Fruit fly (Drosophila melanogaster) whole organism, embryonic: ENCODE results near the gene CBP.

ENCODE experiments used
- BtbVII ChIP-seq: fragments of 200-800 bp; sonication (Bioruptor generic); optimal IDR thresholded peaks from 3 replicates; lab custom pipeline; 2017; ENCODE audit warnings: missing biosample characterization, mild to moderate bottlenecking, missing genetic modification characterization
- CG10543 ChIP-seq: fragments of 200-800 bp; sonication (Bioruptor generic); optimal IDR thresholded peaks from 3 replicates; lab custom pipeline; 2017; ENCODE audit warnings: missing biosample characterization, mild to moderate bottlenecking, missing genetic modification characterization, moderate library complexity
- CG15073 ChIP-seq: fragments of 200-800 bp; sonication (Bioruptor generic); optimal IDR thresholded peaks from 2 replicates; lab custom pipeline; 2016; ENCODE audit warnings: missing biosample characterization, missing genetic modification characterization
- CG15269 ChIP-seq: fragments of 200-800 bp; sonication (Bioruptor generic); optimal IDR thresholded peaks from 2 replicates; lab custom pipeline; 2018; ENCODE audit warnings: missing biosample characterization, mild to moderate bottlenecking, missing genetic modification characterization, moderate library complexity
- CG15514 ChIP-seq: fragments of 200-800 bp; sonication (Bioruptor generic); optimal IDR thresholded peaks from 3 replicates; lab custom pipeline; 2017; ENCODE audit warnings: missing biosample characterization, missing genetic modification characterization, mild to moderate bottlenecking, moderate library complexity, missing genetic modification reagents
- CG1647 ChIP-seq: fragments of 200-800 bp; sonication (Bioruptor generic); optimal IDR thresholded peaks from 3 replicates; lab custom pipeline; 2016; ENCODE audit warnings: missing biosample characterization, missing genetic modification characterization
- CG17361 ChIP-seq: fragments of 200-800 bp; sonication (Bioruptor generic); IDR thresholded peaks from 3 replicates; pipeline ENCODE4 v1.3.6; 2022; ENCODE audit warnings: missing biosample characterization, missing genetic modification characterization
- CG17802 ChIP-seq: fragments of 200-800 bp; sonication (Bioruptor generic); optimal IDR thresholded peaks from 2 replicates; lab custom pipeline; 2018; ENCODE audit warnings: missing biosample characterization, mild to moderate bottlenecking, missing genetic modification characterization, moderate library complexity
- CG18262 ChIP-seq: fragments of 200-800 bp; optimal IDR thresholded peaks from 3 replicates; lab custom pipeline; 2019; ENCODE audit warnings: missing biosample characterization, mild to moderate bottlenecking, missing genetic modification characterization, moderate library complexity
- CG1832 ChIP-seq: fragments of 200-800 bp; sonication (Bioruptor generic); optimal IDR thresholded peaks from 2 replicates; lab custom pipeline; 2017; ENCODE audit warnings: missing biosample characterization, mild to moderate bottlenecking, missing genetic modification characterization, inconsistent platforms
- CG30431 ChIP-seq: fragments of 200-800 bp; sonication (Bioruptor generic); optimal IDR thresholded peaks from 2 replicates; lab custom pipeline; 2017; ENCODE audit warnings: missing biosample characterization, missing genetic modification characterization
- CG3163 ChIP-seq: fragments of 200-800 bp; sonication (Bioruptor generic); optimal IDR thresholded peaks from 3 replicates; lab custom pipeline; 2016; ENCODE audit warnings: missing biosample characterization, missing genetic modification characterization
- CG32532 ChIP-seq: fragments of 200-800 bp; sonication (Bioruptor generic); IDR thresholded peaks from 2 replicates; pipeline ENCODE4 v1.3.6; 2022; ENCODE audit warnings: missing biosample characterization, missing genetic modification characterization
- CG6175 ChIP-seq: fragments of 200-800 bp; sonication (Bioruptor generic); IDR thresholded peaks from 3 replicates; pipeline ENCODE4 v1.3.6; 2022; ENCODE audit warnings: missing biosample characterization, missing genetic modification characterization
- CG6791 ChIP-seq: fragments of 200-800 bp; sonication (Bioruptor generic); IDR thresholded peaks from 3 replicates; pipeline ENCODE4 v1.3.6; 2022; ENCODE audit warnings: missing biosample characterization, missing genetic modification characterization; ENCODE audit not compliant: partially characterized antibody
- CG8089 ChIP-seq: fragments of 200-800 bp; sonication (Bioruptor generic); optimal IDR thresholded peaks from 3 replicates; lab custom pipeline; 2016; ENCODE audit warnings: missing biosample characterization, missing genetic modification characterization
- CG9817 ChIP-seq: fragments of 200-800 bp; sonication (Bioruptor generic); optimal IDR thresholded peaks from 2 replicates; lab custom pipeline; 2018; ENCODE audit warnings: missing biosample characterization, mild to moderate bottlenecking, missing genetic modification characterization, moderate library complexity
- Dip2 ChIP-seq: fragments of 200-800 bp; sonication (Bioruptor generic); IDR thresholded peaks from 2 replicates; pipeline ENCODE4 v1.3.6; 2022; ENCODE audit warnings: missing biosample characterization, missing genetic modification characterization
- Fer3 ChIP-seq: fragments of 200-800 bp; sonication (Bioruptor generic); optimal IDR thresholded peaks from 2 replicates; lab custom pipeline; 2018; ENCODE audit warnings: missing biosample characterization, mild to moderate bottlenecking, missing genetic modification characterization, moderate library complexity
- GATAe ChIP-seq: fragments of 200-800 bp; sonication (Bioruptor generic); conservative IDR thresholded peaks from 2 replicates; pipeline ENCODE4 v1.3.6; 2022; ENCODE audit warnings: missing biosample characterization, missing genetic modification characterization
- Gsc ChIP-seq: fragments of 200-800 bp; sonication (Bioruptor generic); IDR thresholded peaks from 2 replicates; pipeline ENCODE4 v1.3.6; 2022; ENCODE audit warnings: missing biosample characterization, missing genetic modification characterization
- HLH54F ChIP-seq: fragments of 200-800 bp; sonication (Bioruptor generic); optimal IDR thresholded peaks from 3 replicates; lab custom pipeline; 2016; ENCODE audit warnings: missing biosample characterization, missing genetic modification characterization
- NK7.1 ChIP-seq: fragments of 200-800 bp; sonication (Bioruptor generic); optimal IDR thresholded peaks from 3 replicates; lab custom pipeline; 2016; ENCODE audit warnings: missing biosample characterization, missing genetic modification characterization
- Nf-YB ChIP-seq: fragments of 200-800 bp; sonication (Bioruptor generic); optimal IDR thresholded peaks from 3 replicates; lab custom pipeline; 2019; ENCODE audit warnings: missing biosample characterization, mild to moderate bottlenecking, missing genetic modification characterization, moderate library complexity
- Opbp ChIP-seq: fragments of 200-800 bp; sonication (Bioruptor generic); IDR thresholded peaks from 3 replicates; pipeline ENCODE4 v1.3.6; 2022; ENCODE audit warnings: missing biosample characterization, missing genetic modification characterization; ENCODE audit not compliant: partially characterized antibody
- Scr ChIP-seq: fragments of 200-800 bp; sonication (Bioruptor generic); IDR thresholded peaks from 2 replicates; pipeline ENCODE4 v1.3.6; 2022; ENCODE audit warnings: missing biosample characterization, missing genetic modification characterization; ENCODE audit not compliant: partially characterized antibody
- Taf1 ChIP-seq: fragments of 200-800 bp; sonication (Bioruptor generic); IDR thresholded peaks from 2 replicates; pipeline ENCODE4 v1.3.6; 2022; ENCODE audit warnings: missing biosample characterization, missing genetic modification characterization
- ase ChIP-seq: fragments of 200-800 bp; sonication (Bioruptor generic); IDR thresholded peaks from 3 replicates; pipeline ENCODE4 v1.3.6; 2022; ENCODE audit warnings: missing biosample characterization, missing genetic modification characterization
- bbx ChIP-seq: fragments of 200-800 bp; sonication (Bioruptor generic); IDR thresholded peaks from 2 replicates; pipeline ENCODE4 v1.3.6; 2022; ENCODE audit warnings: missing biosample characterization, missing genetic modification characterization; ENCODE audit not compliant: partially characterized antibody
- bowl ChIP-seq: fragments of 200-800 bp; sonication (Bioruptor generic); IDR thresholded peaks from 2 replicates; pipeline ENCODE4 v1.3.6; 2022; ENCODE audit warnings: missing biosample characterization, missing genetic modification characterization
- dimm ChIP-seq: fragments of 200-800 bp; sonication (Bioruptor generic); IDR thresholded peaks from 2 replicates; pipeline ENCODE4 v1.3.6; 2022; ENCODE audit warnings: missing biosample characterization, missing genetic modification characterization
- disco-r ChIP-seq: fragments of 200-800 bp; sonication (Bioruptor generic); optimal IDR thresholded peaks from 2 replicates; lab custom pipeline; 2016; ENCODE audit warnings: missing biosample characterization, missing genetic modification characterization
- dmrt11E ChIP-seq: fragments of 200-800 bp; sonication (Bioruptor generic); optimal IDR thresholded peaks from 3 replicates; lab custom pipeline; 2018; ENCODE audit warnings: missing biosample characterization, mild to moderate bottlenecking, missing genetic modification characterization, moderate library complexity
- dysf ChIP-seq: fragments of 200-800 bp; sonication (Bioruptor generic); IDR thresholded peaks from 3 replicates; pipeline ENCODE4 v1.3.6; 2022; ENCODE audit warnings: missing biosample characterization, missing genetic modification characterization
- emc ChIP-seq: fragments of 200-800 bp; sonication (Bioruptor generic); optimal IDR thresholded peaks from 2 replicates; lab custom pipeline; 2016; ENCODE audit warnings: missing biosample characterization, missing genetic modification characterization
- hbn ChIP-seq: fragments of 200-800 bp; sonication (Bioruptor generic); IDR thresholded peaks from 2 replicates; pipeline ENCODE4 v1.3.6; 2022; ENCODE audit warnings: missing biosample characterization, missing genetic modification characterization; ENCODE audit not compliant: partially characterized antibody
- kni ChIP-seq: fragments of 200-800 bp; sonication (Bioruptor generic); optimal IDR thresholded peaks from 3 replicates; lab custom pipeline; 2017; ENCODE audit warnings: mild to moderate bottlenecking, missing biosample characterization, missing genetic modification reagents, missing genetic modification characterization
- mam ChIP-seq: fragments of 200-800 bp; sonication (Bioruptor generic); optimal IDR thresholded peaks from 3 replicates; lab custom pipeline; 2016; ENCODE audit warnings: missing biosample characterization, missing genetic modification characterization
- mirr ChIP-seq: fragments of 200-800 bp; sonication (Bioruptor generic); optimal IDR thresholded peaks from 3 replicates; lab custom pipeline; 2018; ENCODE audit warnings: missing biosample characterization, mild to moderate bottlenecking, missing genetic modification characterization
- nmo ChIP-seq: fragments of 200-800 bp; sonication (Bioruptor generic); optimal IDR thresholded peaks from 2 replicates; lab custom pipeline; 2018; ENCODE audit warnings: missing biosample characterization, mild to moderate bottlenecking, missing genetic modification characterization, moderate library complexity
- peb ChIP-seq: fragments of 200-800 bp; sonication (Bioruptor generic); IDR thresholded peaks from 2 replicates; pipeline ENCODE4 v1.3.6; 2022; ENCODE audit warnings: missing biosample characterization, missing genetic modification characterization
- pum ChIP-seq: fragments of 200-800 bp; sonication (Bioruptor generic); optimal IDR thresholded peaks from 2 replicates; lab custom pipeline; 2016; ENCODE audit warnings: missing biosample characterization, missing genetic modification characterization
- schlank ChIP-seq: fragments of 200-800 bp; sonication (Bioruptor generic); optimal IDR thresholded peaks from 2 replicates; lab custom pipeline; 2018; ENCODE audit warnings: missing biosample characterization, mild to moderate bottlenecking, missing genetic modification characterization
- scrt ChIP-seq: fragments of 200-800 bp; sonication (Bioruptor generic); optimal IDR thresholded peaks from 2 replicates; lab custom pipeline; 2018; ENCODE audit warnings: missing biosample characterization, mild to moderate bottlenecking, missing genetic modification characterization, moderate library complexity
- slp2 ChIP-seq: fragments of 200-800 bp; sonication (Bioruptor generic); optimal IDR thresholded peaks from 2 replicates; lab custom pipeline; 2016; ENCODE audit warnings: missing biosample characterization, missing genetic modification characterization
- so ChIP-seq: fragments of 200-800 bp; sonication (Bioruptor generic); IDR thresholded peaks from 3 replicates; pipeline ENCODE4 v1.3.6; 2022; ENCODE audit warnings: missing biosample characterization, missing genetic modification characterization
- stwl ChIP-seq: fragments of 200-800 bp; sonication (Bioruptor generic); optimal IDR thresholded peaks from 3 replicates; lab custom pipeline; 2018; ENCODE audit warnings: missing biosample characterization, mild to moderate bottlenecking, missing genetic modification characterization, moderate library complexity
- twi ChIP-seq: fragments of 200-800 bp; optimal IDR thresholded peaks from 2 replicates; lab custom pipeline; 2019; ENCODE audit warnings: missing biosample characterization, mild to moderate bottlenecking, missing genetic modification characterization, moderate library complexity

CBP gene

DNA sequence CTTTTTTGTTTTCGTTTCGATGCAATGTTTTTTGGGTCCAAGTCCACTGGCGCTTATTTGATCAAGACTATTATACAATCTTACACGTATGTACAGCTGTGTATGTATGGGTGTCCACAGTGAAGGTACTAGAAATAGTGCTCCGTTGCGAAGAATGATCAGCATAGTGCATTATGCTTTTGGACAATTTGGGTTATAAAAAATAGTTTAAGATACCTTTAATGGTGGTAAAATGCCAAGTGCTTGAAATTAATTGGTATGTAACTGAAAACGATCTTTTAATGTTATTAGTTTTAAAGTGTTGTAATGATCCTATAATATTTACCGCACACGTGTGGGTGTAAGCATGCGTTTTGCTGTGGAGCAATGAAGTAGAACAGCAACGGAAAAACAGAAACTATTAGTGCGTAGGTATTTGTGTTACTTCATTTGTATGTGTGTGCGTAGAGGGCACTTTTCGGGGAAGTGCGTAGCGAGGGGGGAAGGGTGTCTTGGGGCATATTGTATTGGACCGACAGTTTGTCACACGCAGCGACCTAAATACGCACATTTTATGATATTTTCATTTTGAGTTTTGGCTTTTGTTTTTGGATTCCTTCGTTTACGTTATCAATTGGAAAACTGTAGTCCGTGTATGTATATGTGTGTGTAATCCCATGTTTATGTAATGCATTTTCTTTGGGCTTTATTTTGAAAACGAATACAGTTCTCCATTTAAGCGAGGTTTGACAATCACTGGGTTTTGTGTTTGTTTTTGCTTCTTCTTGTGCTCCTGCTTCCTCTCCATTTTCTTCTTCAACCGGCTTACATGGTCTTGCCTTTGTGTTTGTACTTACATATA lies 811 bp upstream of the CBP start (continued):
- TF ChIP-seq CG15269 (tag; lab: Kevin White, UChicago), result peak; percentile 92
- peak; percentile 84 for TF ChIP-seq mam (GFP tag; lab: Kevin White, UChicago)
- TF ChIP-seq NK7.1 (GFP tag; lab: Kevin White, UChicago), result peak; percentile 49
- no peak for TF ChIP-seq kni (GFP tag; lab: Kevin White, UChicago)
- TF ChIP-seq peb (GFP tag; lab: Robert Waterston, UW), result peak; percentile 78
- TF ChIP-seq Dip2, result no peak
- TF ChIP-seq Taf1 (GFP tag; lab: Robert Waterston, UW), result peak; percentile 44; the same call in 1 of the 2 replicates
- peak; percentile 83 for TF ChIP-seq scrt
- peak; percentile 36 for TF ChIP-seq CG10543 (GFP tag; lab: Kevin White, UChicago)
- TF ChIP-seq dysf (GFP tag; lab: Robert Waterston, UW), result peak; percentile 91
- peak; percentile 84 for TF ChIP-seq ase (GFP tag; lab: Robert Waterston, UW)
- peak; percentile 64 for TF ChIP-seq CG15514 (GFP tag; lab: Kevin White, UChicago)
- TF ChIP-seq CG17361 (GFP tag; lab: Robert Waterston, UW), result peak; percentile 68
- TF ChIP-seq CG6791, result no peak
- peak; percentile 95 for TF ChIP-seq dmrt11E
- peak; percentile 69 for TF ChIP-seq CG15073 (GFP tag; lab: Kevin White, UChicago)
- TF ChIP-seq Fer3 (tag; lab: Kevin White, UChicago), result peak; percentile 81
- TF ChIP-seq GATAe (GFP tag; lab: Robert Waterston, UW), result no peak; the same call in 1 of the 2 replicates
- TF ChIP-seq CG32532, result peak; percentile 64; the same call in 1 of the 2 replicates
- TF ChIP-seq CG1832 (GFP tag; lab: Kevin White, UChicago), result no peak
- no peak for TF ChIP-seq Opbp (GFP tag; lab: Robert Waterston, UW)
- peak; percentile 88 for TF ChIP-seq slp2 (GFP tag; lab: Kevin White, UChicago)
- TF ChIP-seq nmo (GFP tag; lab: Kevin White, UChicago), result peak; percentile 94
- TF ChIP-seq CG8089, result peak; percentile 91
- peak; percentile 90 for TF ChIP-seq pum (GFP tag; lab: Kevin White, UChicago)
- TF ChIP-seq so (GFP tag; lab: Robert Waterston, UW), result peak; percentile 87
- peak; percentile 71 for TF ChIP-seq disco-r
- TF ChIP-seq CG1647 (GFP tag; lab: Kevin White, UChicago), result peak; percentile 83
- TF ChIP-seq CG18262 (tag; lab: Kevin White, UChicago), result peak; percentile 96
- peak; percentile 41; the same call in 1 of the 2 replicates for TF ChIP-seq dimm
- peak; percentile 42 for TF ChIP-seq emc
- TF ChIP-seq twi (tag; lab: Kevin White, UChicago), result peak; percentile 85
- TF ChIP-seq CG3163, result peak; percentile 56
- TF ChIP-seq bbx (GFP tag; lab: Robert Waterston, UW), result no peak
- TF ChIP-seq stwl (tag; lab: Kevin White, UChicago), result peak; percentile 34
- peak; percentile 79 for TF ChIP-seq Nf-YB
- peak; percentile 90 for TF ChIP-seq CG30431 (GFP tag; lab: Kevin White, UChicago)
- peak; percentile 54; the same call in 1 of the 3 replicates for TF ChIP-seq CG6175 (GFP tag; lab: Robert Waterston, UW)
- no peak for TF ChIP-seq hbn (GFP tag; lab: Robert Waterston, UW)
- TF ChIP-seq mirr, result peak; percentile 55
- peak; percentile 48; the same call in 1 of the 2 replicates for TF ChIP-seq bowl
- TF ChIP-seq Scr, result no peak
- peak; percentile 85 for TF ChIP-seq BtbVII (GFP tag; lab: Kevin White, UChicago)
- TF ChIP-seq CG17802 (tag; lab: Kevin White, UChicago), result peak; percentile 80
- peak; percentile 58 for TF ChIP-seq schlank (tag; lab: Kevin White, UChicago)
- peak; percentile 80 for TF ChIP-seq HLH54F (GFP tag; lab: Kevin White, UChicago)
- peak; percentile 81 for TF ChIP-seq CG9817 (tag; lab: Kevin White, UChicago)
- peak; percentile 68 for TF ChIP-seq Gsc (GFP tag; lab: Robert Waterston, UW)
